Fruit fly (Drosophila melanogaster) whole organism, adult: Measurements from ENCODE around the gene Sfp24C1.

Source experiments
- CG11617 ChIP-seq: fragments of 200-800 bp; sonication (Bioruptor generic); optimal IDR thresholded peaks from 2 replicates; lab custom pipeline; 2017; ENCODE audit warnings: mild to moderate bottlenecking, missing biosample characterization, missing genetic modification reagents, missing genetic modification characterization
- CG12768 ChIP-seq: fragments of 200-800 bp; sonication (Bioruptor generic); optimal IDR thresholded peaks from 2 replicates; lab custom pipeline; 2017; ENCODE audit warnings: missing biosample characterization, missing genetic modification characterization, mild to moderate bottlenecking, moderate library complexity, missing genetic modification reagents
- CG14711 ChIP-seq: fragments of 200-800 bp; sonication (Bioruptor generic); optimal IDR thresholded peaks from 2 replicates; lab custom pipeline; 2018; ENCODE audit warnings: missing biosample characterization, mild to moderate bottlenecking, missing genetic modification characterization, moderate library complexity
- CG1620 ChIP-seq: fragments of 200-800 bp; sonication (Bioruptor generic); optimal IDR thresholded peaks from 2 replicates; lab custom pipeline; 2016; ENCODE audit warnings: missing biosample characterization, missing genetic modification characterization
- CG33017 ChIP-seq: fragments of 200-800 bp; sonication (Bioruptor generic); optimal IDR thresholded peaks from 2 replicates; lab custom pipeline; 2018; ENCODE audit warnings: missing biosample characterization, mild to moderate bottlenecking, missing genetic modification characterization, moderate library complexity
- CG5204 ChIP-seq: fragments of 200-800 bp; sonication (Bioruptor generic); optimal IDR thresholded peaks from 2 replicates; lab custom pipeline; 2016; ENCODE audit warnings: missing biosample characterization, missing genetic modification characterization
- CG7045 ChIP-seq: fragments of 200-800 bp; sonication (Bioruptor generic); optimal IDR thresholded peaks from 2 replicates; lab custom pipeline; 2017; ENCODE audit warnings: missing biosample characterization, mild to moderate bottlenecking, missing genetic modification characterization
- CG7101 ChIP-seq: fragments of 200-800 bp; sonication (Bioruptor generic); optimal IDR thresholded peaks from 2 replicates; lab custom pipeline; 2018; ENCODE audit warnings: missing biosample characterization, mild to moderate bottlenecking, missing genetic modification characterization, moderate library complexity
- Clk ChIP-seq: fragments of 200-800 bp; sonication (Bioruptor generic); optimal IDR thresholded peaks from 2 replicates; lab custom pipeline; 2017; ENCODE audit warnings: missing biosample characterization, missing genetic modification characterization
- Crg-1 ChIP-seq: fragments of 200-800 bp; sonication (Bioruptor generic); optimal IDR thresholded peaks from 2 replicates; lab custom pipeline; 2016; ENCODE audit warnings: missing biosample characterization, missing genetic modification characterization
- Hr96 ChIP-seq: fragments of 200-800 bp; sonication (Bioruptor generic); optimal IDR thresholded peaks from 2 replicates; lab custom pipeline; 2016; ENCODE audit warnings: missing biosample characterization, missing genetic modification characterization
- Mnt ChIP-seq: fragments of 200-800 bp; sonication (Bioruptor generic); optimal IDR thresholded peaks from 2 replicates; lab custom pipeline; 2016; ENCODE audit warnings: missing biosample characterization, mild to moderate bottlenecking, missing genetic modification characterization
- bab1 ChIP-seq: fragments of 200-800 bp; sonication (Bioruptor generic); optimal IDR thresholded peaks from 3 replicates; lab custom pipeline; 2019; ENCODE audit warnings: missing biosample characterization, mild to moderate bottlenecking, missing genetic modification characterization, moderate library complexity
- cic ChIP-seq: fragments of 200-800 bp; sonication (Bioruptor generic); optimal IDR thresholded peaks from 2 replicates; lab custom pipeline; 2017; ENCODE audit warnings: missing biosample characterization, mild to moderate bottlenecking, missing genetic modification characterization, moderate library complexity
- cnc ChIP-seq, 2 experiments: fragments of >200 bp; optimal IDR thresholded peaks; 2 replicates each; lab custom pipeline; 2017
- kay ChIP-seq: fragments of 200-800 bp; sonication (Bioruptor generic); peaks from one replicate; lab custom pipeline; 2016; ENCODE audit warnings: missing biosample characterization, missing genetic modification characterization, borderline replicate concordance
- ovo ChIP-seq: fragments of 200-800 bp; sonication (Bioruptor generic); optimal IDR thresholded peaks from 2 replicates; lab custom pipeline; 2016; ENCODE audit warnings: missing biosample characterization, missing genetic modification characterization
- pad ChIP-seq: fragments of 200-800 bp; sonication (Bioruptor generic); optimal IDR thresholded peaks from 3 replicates; lab custom pipeline; 2017; ENCODE audit warnings: missing biosample characterization, missing genetic modification characterization, mild to moderate bottlenecking, moderate library complexity, missing genetic modification reagents
- tj ChIP-seq: fragments of 200-800 bp; sonication (Bioruptor generic); optimal IDR thresholded peaks from 3 replicates; lab custom pipeline; 2017; ENCODE audit warnings: missing biosample characterization, mild to moderate bottlenecking, missing genetic modification characterization, moderate library complexity
- toe ChIP-seq: fragments of 200-800 bp; sonication (Bioruptor generic); optimal IDR thresholded peaks from 2 replicates; lab custom pipeline; 2016; ENCODE audit warnings: missing biosample characterization, missing genetic modification characterization

Gene Sfp24C1

dm6 chr2L:3698992-3699514 lies 1.4 kb upstream of the Sfp24C1 start, which contains the start of the genes CG10031 and CG42464:
Gene CG10031, minus strand, starts transcription at chr2L:3699092.
Gene CG42464, plus strand, starts transcription at chr2L:3699464.
- TF ChIP-seq bab1 (no peak), kay (peak; percentile 84)

DNA sequence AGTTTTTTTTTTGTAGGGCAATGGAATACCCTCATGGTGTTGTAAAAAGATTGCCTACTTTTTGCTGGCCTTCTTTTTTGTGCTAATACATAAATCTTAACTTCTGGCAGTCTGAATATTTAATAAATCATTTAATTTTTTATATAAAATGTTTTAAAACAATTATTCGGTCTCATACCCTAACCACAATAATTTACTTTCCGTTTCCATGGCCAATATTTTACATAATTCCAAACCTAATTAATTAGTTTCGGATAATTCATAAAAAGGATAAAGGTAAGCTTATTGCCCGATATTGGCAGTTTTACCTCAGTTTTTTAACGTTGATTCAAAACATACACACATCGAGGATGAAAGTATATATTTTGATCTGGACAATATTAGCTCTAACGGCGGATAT lies 579 bp upstream of the Sfp24C1 start, which contains the start of gene CG42465:
CG42465 (plus strand) TSS at position 301 of the 400 bp plus-strand sequence.
- TF ChIP-seq Clk (GFP tag; lab: Kevin White, UChicago) (no peak), CG7101 (no peak), kay (no peak), Crg-1 (GFP tag; lab: Kevin White, UChicago) (no peak), pad (GFP tag; lab: Kevin White, UChicago) (no peak), CG1620 (GFP tag; lab: Kevin White, UChicago) (no peak), CG12768 (GFP tag; lab: Kevin White, UChicago) (no peak), Mnt (GFP tag; lab: Kevin White, UChicago) (no peak)

DNA sequence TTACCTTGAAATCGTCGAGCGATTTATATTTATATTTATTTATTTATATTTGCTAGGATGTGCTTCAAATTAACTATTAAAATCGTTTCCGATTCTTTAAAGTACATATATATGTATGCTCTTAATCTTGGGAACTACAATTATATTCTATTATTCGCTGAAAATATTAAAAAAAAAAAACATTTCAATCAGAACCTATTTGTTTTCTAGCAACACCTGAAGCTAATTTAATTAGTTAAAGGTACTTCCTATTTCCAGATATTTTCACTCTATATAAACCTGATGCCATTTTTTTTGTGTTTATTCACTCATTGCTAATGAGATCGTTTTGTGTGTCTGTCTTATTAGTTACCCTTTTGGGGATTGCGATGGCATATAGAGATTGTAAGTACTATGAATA lies 516 bp downstream of the Sfp24C1 start, which contains the start of gene CG42467:
CG42467 (plus strand) TSS at position 301 of the 400 bp plus-strand sequence.
- no peak for TF ChIP-seq CG14711 (tag; lab: Kevin White, UChicago)
- TF ChIP-seq cic (GFP tag; lab: Kevin White, UChicago): no peak
- no peak for TF ChIP-seq tj (GFP tag; lab: Kevin White, UChicago)
- TF ChIP-seq ovo: no peak
- TF ChIP-seq Crg-1 (GFP tag; lab: Kevin White, UChicago): no peak
- no peak for TF ChIP-seq cnc (optimal IDR thresholded peaks at IDR 0.05; lab: Kevin White, UChicago)
- no peak for TF ChIP-seq CG7101
- TF ChIP-seq pad (GFP tag; lab: Kevin White, UChicago): no peak
- TF ChIP-seq CG11617: no peak
- no peak for TF ChIP-seq toe
- no peak for TF ChIP-seq kay
- no peak for TF ChIP-seq CG12768 (GFP tag; lab: Kevin White, UChicago)
- no peak for TF ChIP-seq CG5204 (GFP tag; lab: Kevin White, UChicago)
- TF ChIP-seq CG7045 (GFP tag; lab: Kevin White, UChicago): no peak
- no peak for TF ChIP-seq CG1620 (GFP tag; lab: Kevin White, UChicago)
- TF ChIP-seq Hr96 (GFP tag; lab: Kevin White, UChicago): no peak
- no peak for TF ChIP-seq bab1
- no peak for TF ChIP-seq Clk (GFP tag; lab: Kevin White, UChicago)
- TF ChIP-seq Mnt (GFP tag; lab: Kevin White, UChicago): no peak
- no peak for TF ChIP-seq CG33017 (tag; lab: Kevin White, UChicago)

dm6 chr2L:3701526-3701925 lies 1.1 kb downstream of the Sfp24C1 start, which contains the start of gene CG43145:
Gene CG43145, plus strand, starts transcription at chr2L:3701826.
- TF ChIP-seq CG14711 (tag; lab: Kevin White, UChicago) (no peak), CG12768 (GFP tag; lab: Kevin White, UChicago) (no peak), bab1 (no peak), CG5204 (GFP tag; lab: Kevin White, UChicago) (no peak), ovo (no peak), Mnt (GFP tag; lab: Kevin White, UChicago) (no peak), Hr96 (GFP tag; lab: Kevin White, UChicago) (no peak), Crg-1 (GFP tag; lab: Kevin White, UChicago) (no peak), kay (no peak)

dm6 chr2L:3703260-3703659 lies 2.8 kb downstream of the Sfp24C1 start, which contains the start of gene CG2816:
Gene CG2816, plus strand, starts transcription at chr2L:3703659.
- TF ChIP-seq CG1620 (GFP tag; lab: Kevin White, UChicago) (peak; percentile 7), cic (GFP tag; lab: Kevin White, UChicago) (no peak), bab1 (no peak), ovo (no peak), kay (peak; percentile 77), tj (GFP tag; lab: Kevin White, UChicago) (peak; percentile 13), CG5204 (GFP tag; lab: Kevin White, UChicago) (peak; percentile 69), cnc (optimal IDR thresholded peaks at IDR 0.05; lab: Kevin White, UChicago) (no peak), Clk (GFP tag; lab: Kevin White, UChicago) (no peak), CG33017 (tag; lab: Kevin White, UChicago) (peak; percentile 79), toe (peak; percentile 57), CG7045 (GFP tag; lab: Kevin White, UChicago) (peak; percentile 44), pad (GFP tag; lab: Kevin White, UChicago) (peak; percentile 22), Crg-1 (GFP tag; lab: Kevin White, UChicago) (no peak), CG7101 (peak; percentile 45), Hr96 (GFP tag; lab: Kevin White, UChicago) (peak; percentile 54), CG11617 (no peak), Mnt (GFP tag; lab: Kevin White, UChicago) (no peak), CG12768 (GFP tag; lab: Kevin White, UChicago) (peak; percentile 64), CG14711 (tag; lab: Kevin White, UChicago) (peak; percentile 64)

DNA sequence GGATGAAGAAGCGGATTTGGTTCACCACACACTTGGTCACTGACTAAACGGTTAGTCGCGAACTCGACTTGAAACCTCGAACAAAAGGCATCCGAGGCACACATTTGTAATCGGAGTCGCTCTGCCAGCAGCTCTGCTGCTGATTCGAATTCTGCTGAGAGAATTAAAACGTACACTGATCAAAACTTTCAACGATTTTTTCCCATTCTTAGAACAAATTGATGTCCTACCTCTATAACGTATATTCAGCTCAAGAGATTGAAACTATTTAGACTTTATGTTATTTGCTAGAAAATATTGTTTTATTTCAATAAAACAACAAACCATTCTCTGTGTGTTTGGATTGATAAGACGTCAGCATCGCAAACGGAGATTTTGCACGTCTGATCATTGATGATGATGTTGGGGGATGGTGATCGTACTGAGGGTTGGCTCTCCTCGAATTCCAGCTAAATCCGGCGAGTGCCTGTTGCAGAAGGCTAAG lies 5.0 kb downstream of the Sfp24C1 start, which contains the start of gene CG31778:
CG31778 (minus strand) TSS at position 51 of the 484 bp plus-strand sequence.
- TF ChIP-seq CG5204 (GFP tag; lab: Kevin White, UChicago): peak; percentile 50
- peak; percentile 6 for TF ChIP-seq CG7045 (GFP tag; lab: Kevin White, UChicago)
- TF ChIP-seq CG1620 (GFP tag; lab: Kevin White, UChicago): no peak
- TF ChIP-seq Clk (GFP tag; lab: Kevin White, UChicago): no peak
- TF ChIP-seq toe: no peak
- TF ChIP-seq pad (GFP tag; lab: Kevin White, UChicago): peak; percentile 13
- TF ChIP-seq CG11617: peak; percentile 24
- TF ChIP-seq CG33017 (tag; lab: Kevin White, UChicago): peak; percentile 83
- peak; percentile 42 for TF ChIP-seq CG12768 (GFP tag; lab: Kevin White, UChicago)
- TF ChIP-seq tj (GFP tag; lab: Kevin White, UChicago): peak; percentile 36
- TF ChIP-seq cic (GFP tag; lab: Kevin White, UChicago): no peak
- no peak for TF ChIP-seq Hr96 (GFP tag; lab: Kevin White, UChicago)
- TF ChIP-seq ovo: no peak
- TF ChIP-seq CG7101: peak; percentile 73
- no peak for TF ChIP-seq Crg-1 (GFP tag; lab: Kevin White, UChicago)
- TF ChIP-seq cnc (optimal IDR thresholded peaks at IDR 0.05; lab: Kevin White, UChicago): no peak
- peak; percentile 69 for TF ChIP-seq CG14711 (tag; lab: Kevin White, UChicago)
- peak; percentile 30 for TF ChIP-seq Mnt (GFP tag; lab: Kevin White, UChicago)
- TF ChIP-seq kay: no peak
- no peak for TF ChIP-seq bab1
